Worm (Caenorhabditis elegans): ENCODE results near the gene igcm-3.

igcm-3 gene

ce11 chrX:2687174-2687573 lies 18.5 kb downstream of the igcm-3 start, which contains the start of gene immt-1:
immt-1 (minus strand) TSS chrX:2687184.
- TF ChIP-seq ama-1 (optimal IDR thresholded peaks at IDR 0.05), result no peak
- peak; percentile 61 for TF ChIP-seq fos-1 (tag; optimal IDR thresholded peaks at IDR 0.05)
- no peak for TF ChIP-seq nhr-11 (tag; optimal IDR thresholded peaks at IDR 0.05)
- peak; percentile 96 for TF ChIP-seq lin-14 (GFP tag; optimal IDR thresholded peaks at IDR 0.05)
- no peak for TF ChIP-seq ceh-63 (GFP tag; optimal IDR thresholded peaks at IDR 0.05)
- TF ChIP-seq ceh-8 (GFP tag; optimal IDR thresholded peaks at IDR 0.05), result peak; percentile 39
- no peak for TF ChIP-seq mef-2 (tag; optimal IDR thresholded peaks at IDR 0.05)
- TF ChIP-seq nhr-28 (tag; optimal IDR thresholded peaks at IDR 0.05), result no peak
- TF ChIP-seq pqm-1 (tag; optimal IDR thresholded peaks at IDR 0.05), result no peak
- TF ChIP-seq snu-23 (GFP tag; optimal IDR thresholded peaks at IDR 0.05), result peak; percentile 88
- TF ChIP-seq unc-98 (GFP tag; IDR thresholded peaks at IDR 0.05), result no peak
- TF ChIP-seq aly-2 (tag; optimal IDR thresholded peaks at IDR 0.05), result no peak
- no peak for TF ChIP-seq nhr-84 (tag; optimal IDR thresholded peaks at IDR 0.05)
- no peak for TF ChIP-seq unc-30 (tag; optimal IDR thresholded peaks at IDR 0.05)
- peak; percentile 85 for TF ChIP-seq nhr-71 (tag; optimal IDR thresholded peaks at IDR 0.05)
- TF ChIP-seq zag-1 (tag; optimal IDR thresholded peaks at IDR 0.05), result no peak
- peak; percentile 74 for TF ChIP-seq jun-1 (tag; optimal IDR thresholded peaks at IDR 0.05)
- peak; percentile 70 for TF ChIP-seq snpc-4 (tag; optimal IDR thresholded peaks at IDR 0.05)
- TF ChIP-seq lin-35 (GFP tag; optimal IDR thresholded peaks at IDR 0.05), result peak; percentile 68 to 83
- peak; percentile 81 for TF ChIP-seq pag-3 (tag; optimal IDR thresholded peaks at IDR 0.05; ENCODE audit: borderline replicate concordance, insufficient read depth)
- no peak for TF ChIP-seq sox-4 (tag; optimal IDR thresholded peaks at IDR 0.05)
- TF ChIP-seq isw-1 (GFP tag; IDR thresholded peaks at IDR 0.05), result peak; percentile 31; the same call in 1 of the 2 replicates
- peak; percentile 17 for TF ChIP-seq lin-15B (tag; optimal IDR thresholded peaks at IDR 0.05)
- TF ChIP-seq hlh-17 (GFP tag; optimal IDR thresholded peaks at IDR 0.05; ENCODE audit: borderline replicate concordance), result no peak
- peak; percentile 52 for TF ChIP-seq F16B12.6 (tag; optimal IDR thresholded peaks at IDR 0.05)
- TF ChIP-seq skn-1 (tag; optimal IDR thresholded peaks at IDR 0.05), result peak; percentile 96
- TF ChIP-seq fkh-8 (tag; optimal IDR thresholded peaks at IDR 0.05), result peak; percentile 78
- no peak for TF ChIP-seq elt-2 (tag; optimal IDR thresholded peaks at IDR 0.05)
- TF ChIP-seq tlp-1 (tag; optimal IDR thresholded peaks at IDR 0.05), result no peak
- TF ChIP-seq mdl-1 (tag; optimal IDR thresholded peaks at IDR 0.05), result peak in 1 of 2 experiments; percentile 54
- peak; percentile 69 for TF ChIP-seq dsc-1 (tag; optimal IDR thresholded peaks at IDR 0.05)
- TF ChIP-seq alr-1 (tag; optimal IDR thresholded peaks at IDR 0.05; ENCODE audit: borderline replicate concordance), result no peak
- TF ChIP-seq C04F5.9 (tag; optimal IDR thresholded peaks at IDR 0.05), result peak; percentile 94
- no peak for TF ChIP-seq aha-1 (tag; optimal IDR thresholded peaks at IDR 0.05)
- peak; percentile 76 for TF ChIP-seq lin-13 (GFP tag; optimal IDR thresholded peaks at IDR 0.05)
- peak; percentile 37 to 84 (median 74) for TF ChIP-seq ceh-82 (tag; optimal IDR thresholded peaks at IDR 0.05)
- no peak for TF ChIP-seq ces-1 (GFP tag; optimal IDR thresholded peaks at IDR 0.05)
- no peak for TF ChIP-seq sup-37 (GFP tag; optimal IDR thresholded peaks at IDR 0.05)
- TF ChIP-seq efl-1 (optimal IDR thresholded peaks at IDR 0.05), result peak; percentile 55 to 64
- TF ChIP-seq efl-1 (GFP tag; optimal IDR thresholded peaks at IDR 0.05 in 1 of 2), result peak; percentile 44 to 92
- no peak for TF ChIP-seq vab-15 (tag; optimal IDR thresholded peaks at IDR 0.05)
- no peak for TF ChIP-seq C34B4.2 (tag; optimal IDR thresholded peaks at IDR 0.05)
- TF ChIP-seq dpl-1 (GFP tag; optimal IDR thresholded peaks at IDR 0.05), result peak; percentile 57 to 74 (median 68)
- peak; percentile 90 for TF ChIP-seq C16A3.4 (tag; optimal IDR thresholded peaks at IDR 0.05)
- TF ChIP-seq rnt-1 (tag; optimal IDR thresholded peaks at IDR 0.05), result peak; percentile 75
- peak; percentile 44; the same call in 1 of the 2 replicates for TF ChIP-seq mab-9 (GFP tag; IDR thresholded peaks at IDR 0.05)
- TF ChIP-seq hlh-4 (tag; optimal IDR thresholded peaks at IDR 0.05), result no peak
- TF ChIP-seq nhr-47 (tag; optimal IDR thresholded peaks at IDR 0.05), result peak; percentile 73
- TF ChIP-seq mep-1 (tag; optimal IDR thresholded peaks at IDR 0.05), result peak; percentile 89
- peak; percentile 67 for TF ChIP-seq nhr-77 (tag; optimal IDR thresholded peaks at IDR 0.05)
- TF ChIP-seq irx-1 (tag; optimal IDR thresholded peaks at IDR 0.05), result peak; percentile 28
- TF ChIP-seq ztf-11 (tag; optimal IDR thresholded peaks at IDR 0.05), result peak in 1 of 2 experiments; percentile 12
- peak; percentile 46 for TF ChIP-seq ztf-4 (tag; optimal IDR thresholded peaks at IDR 0.05)
- TF ChIP-seq nhr-237 (tag; optimal IDR thresholded peaks at IDR 0.05), result no peak

Data from whole organism, L1 larva.